Worm (Caenorhabditis elegans) whole organism, early embryonic: Measurements from ENCODE around the gene clec-8.
"Not testable (repeated sequence)": the region's sequence is repeated elsewhere in the genome, so short reads cannot be mapped to it uniquely, and the experiment has no call there.

Experiments
- B0310.2 ChIP-seq: sonication (generic microtip); optimal IDR thresholded peaks from 2 replicates; lab custom pipeline; 2016; ENCODE audit warnings: mild to moderate bottlenecking, missing genetic modification characterization, missing compliant biosample characterization
- F13C5.2 ChIP-seq: sonication (generic microtip); optimal IDR thresholded peaks from 2 replicates; lab custom pipeline; 2017; ENCODE audit warnings: mild to moderate bottlenecking, missing genetic modification characterization, inconsistent platforms, missing compliant biosample characterization
- aly-1 ChIP-seq: sonication (generic microtip); optimal IDR thresholded peaks from 2 replicates; lab custom pipeline; 2016; ENCODE audit warnings: missing genetic modification characterization, missing compliant biosample characterization
- ama-1 ChIP-seq: fragments of 150-350 bp; optimal IDR thresholded peaks from 2 replicates; lab custom pipeline; 2014
- ceh-13 ChIP-seq: fragments of 200-800 bp; sonication (Bioruptor generic); optimal IDR thresholded peaks from 2 replicates; lab custom pipeline; 2018; ENCODE audit warnings: mild to moderate bottlenecking, missing genetic modification characterization, missing compliant biosample characterization
- ceh-36 ChIP-seq: sonication (generic microtip); optimal IDR thresholded peaks from 2 replicates; lab custom pipeline; 2016; ENCODE audit warnings: missing genetic modification characterization, inconsistent platforms, missing compliant biosample characterization
- ets-7 ChIP-seq: sonication (generic microtip); optimal IDR thresholded peaks from 2 replicates; lab custom pipeline; 2016; ENCODE audit warnings: missing genotype, missing genetic modification characterization, missing compliant biosample characterization
- flt-1 ChIP-seq: fragments of 200-800 bp; sonication (Bioruptor generic); IDR thresholded peaks from 2 replicates; pipeline ENCODE4 v1.3.6; 2022; ENCODE audit warnings: missing genetic modification characterization, missing compliant biosample characterization
- hmbx-1 ChIP-seq: sonication (generic microtip); optimal IDR thresholded peaks from 2 replicates; lab custom pipeline; 2016; ENCODE audit warnings: mild to moderate bottlenecking, missing genetic modification characterization, missing compliant biosample characterization
- hmg-4 ChIP-seq: fragments of 200-800 bp; sonication (Bioruptor generic); optimal IDR thresholded peaks from 2 replicates; lab custom pipeline; 2018; ENCODE audit warnings: mild to moderate bottlenecking, missing genetic modification characterization, missing compliant biosample characterization
- hnd-1 ChIP-seq: sonication (generic microtip); optimal IDR thresholded peaks from 2 replicates; lab custom pipeline; 2016; ENCODE audit warnings: missing genetic modification characterization, missing compliant biosample characterization
- pes-1 ChIP-seq: fragments of 200-800 bp; sonication (Bioruptor generic); IDR thresholded peaks from 2 replicates; pipeline ENCODE4 v1.3.6; 2022; ENCODE audit warnings: missing genetic modification reagents, missing genetic modification characterization, missing compliant biosample characterization
- scrt-1 ChIP-seq: fragments of 200-800 bp; sonication (Bioruptor generic); IDR thresholded peaks from 2 replicates; pipeline ENCODE4 v1.3.6; 2022; ENCODE audit warnings: missing genetic modification characterization, missing compliant biosample characterization
- sea-1 ChIP-seq: fragments of 200-800 bp; sonication (Bioruptor generic); conservative IDR thresholded peaks from 2 replicates; pipeline ENCODE4 v1.3.6; 2022; ENCODE audit warnings: missing genetic modification characterization, missing compliant biosample characterization
- tbx-11 ChIP-seq: fragments of 200-800 bp; sonication (Bioruptor generic); IDR thresholded peaks from 2 replicates; pipeline ENCODE4 v1.3.6; 2022; ENCODE audit warnings: missing genetic modification characterization, missing compliant biosample characterization
- tbx-37 ChIP-seq: fragments of 200-800 bp; sonication (Bioruptor generic); conservative IDR thresholded peaks from 2 replicates; pipeline ENCODE4 v1.3.6; 2022; ENCODE audit warnings: missing genetic modification reagents, missing genetic modification characterization, missing compliant biosample characterization
- tra-4 ChIP-seq: sonication (generic microtip); optimal IDR thresholded peaks from 2 replicates; lab custom pipeline; 2017; ENCODE audit warnings: missing genetic modification characterization, missing compliant biosample characterization

clec-8 gene

DNA sequence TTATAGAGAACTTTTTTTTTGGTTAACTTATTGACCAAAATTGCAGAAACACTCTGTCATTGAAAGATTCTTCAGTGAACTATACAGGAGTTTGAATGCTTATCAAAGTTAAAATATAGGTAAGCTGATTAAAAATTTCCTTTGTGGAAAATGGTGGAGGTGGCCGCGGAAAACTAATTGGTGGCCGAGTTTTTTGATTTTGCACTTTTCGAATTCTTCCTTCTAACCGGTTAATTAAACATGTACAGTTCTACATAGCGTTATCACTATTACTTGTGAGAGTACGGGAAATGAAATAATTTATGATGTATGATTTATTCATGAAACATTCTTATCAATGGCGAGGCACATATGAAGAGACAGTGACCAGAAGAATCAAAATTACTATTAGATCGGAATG lies at the start of gene clec-8:
Gene clec-8, minus strand, starts transcription at position 308 of the 400 bp plus-strand sequence.
- no peak for TF ChIP-seq sea-1 (GFP tag; lab: Robert Waterston, UW)
- no peak for TF ChIP-seq F13C5.2 (tag; lab: Kevin White, UChicago)
- TF ChIP-seq ama-1 (lab: Kevin White, UChicago) = no peak
- no peak for TF ChIP-seq hnd-1 (tag; lab: Kevin White, UChicago)
- TF ChIP-seq B0310.2 (tag; lab: Kevin White, UChicago) = no peak
- no peak for TF ChIP-seq ets-7 (tag; lab: Kevin White, UChicago)
- no peak for TF ChIP-seq flt-1 (GFP tag; lab: Robert Waterston, UW)
- TF ChIP-seq hmbx-1 (tag; lab: Kevin White, UChicago) = no peak
- no peak for TF ChIP-seq tbx-11 (GFP tag; lab: Robert Waterston, UW)
- no peak for TF ChIP-seq scrt-1 (GFP tag; lab: Robert Waterston, UW)

- TF ChIP-seq hmg-4 (GFP tag; lab: Kevin White, UChicago) = no peak
- no peak for TF ChIP-seq ama-1 (lab: Kevin White, UChicago)
- no peak for TF ChIP-seq ets-7 (tag; lab: Kevin White, UChicago)
- no peak for TF ChIP-seq flt-1 (GFP tag; lab: Robert Waterston, UW)
- no peak for TF ChIP-seq tbx-11 (GFP tag; lab: Robert Waterston, UW)
- TF ChIP-seq sea-1 (GFP tag; lab: Robert Waterston, UW) = no peak
- no peak for TF ChIP-seq ceh-36 (tag; lab: Kevin White, UChicago)
- TF ChIP-seq F13C5.2 (tag; lab: Kevin White, UChicago) = no peak
- no peak for TF ChIP-seq tra-4 (tag; lab: Kevin White, UChicago)
- TF ChIP-seq tbx-37 (GFP tag; lab: Robert Waterston, UW) = no peak
- no peak for TF ChIP-seq hmbx-1 (tag; lab: Kevin White, UChicago)
- no peak for TF ChIP-seq aly-1 (tag; lab: Kevin White, UChicago)
- TF ChIP-seq ceh-13 (GFP tag; lab: Kevin White, UChicago) = no peak
- TF ChIP-seq B0310.2 (tag; lab: Kevin White, UChicago) = no peak
Measured at ce11 chrII:12626887-12627286, 49.0 kb upstream of the clec-8 start, which contains the start of gene nspe-7. Gene nspe-7, plus strand, starts transcription at chrII:12627187.

DNA sequence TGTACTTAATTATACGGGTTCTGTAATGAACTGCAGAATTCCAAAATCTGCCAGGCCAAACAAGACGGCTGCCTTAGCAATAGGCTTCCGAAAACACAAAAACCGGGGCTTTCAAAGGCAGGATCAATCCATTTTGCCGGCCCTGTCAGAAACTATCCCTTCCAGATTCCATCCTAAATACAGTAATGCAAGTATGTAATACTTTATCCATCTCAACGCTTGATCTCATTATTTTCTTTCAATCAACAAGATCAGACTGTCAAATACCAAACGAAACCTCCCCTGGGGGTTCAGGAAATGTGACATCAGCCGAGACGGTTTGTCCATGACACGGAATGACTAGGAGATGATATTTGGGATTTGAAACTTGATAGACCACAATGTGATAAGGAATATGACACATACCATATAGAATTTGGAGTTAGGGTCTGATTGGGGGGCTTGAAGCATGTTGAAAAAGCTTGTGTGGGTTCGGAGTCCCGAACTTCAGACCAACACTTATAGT lies 48.3 kb upstream of the clec-8 start:
- TF ChIP-seq pes-1 (GFP tag; lab: Robert Waterston, UW) (no peak), tbx-11 (GFP tag; lab: Robert Waterston, UW) (no peak), aly-1 (tag; lab: Kevin White, UChicago) (no peak), hmbx-1 (tag; lab: Kevin White, UChicago) (no peak), ceh-36 (tag; lab: Kevin White, UChicago) (no peak), ets-7 (tag; lab: Kevin White, UChicago) (no peak), ama-1 (lab: Kevin White, UChicago) (no peak), B0310.2 (tag; lab: Kevin White, UChicago) (no peak), flt-1 (GFP tag; lab: Robert Waterston, UW) (no peak), F13C5.2 (tag; lab: Kevin White, UChicago) (no peak), tbx-37 (GFP tag; lab: Robert Waterston, UW) (no peak), sea-1 (GFP tag; lab: Robert Waterston, UW) (no peak), hmg-4 (GFP tag; lab: Kevin White, UChicago) (no peak), hnd-1 (tag; lab: Kevin White, UChicago) (no peak), tra-4 (tag; lab: Kevin White, UChicago) (no peak)

- TF ChIP-seq B0310.2 (tag; lab: Kevin White, UChicago) (no peak), pes-1 (GFP tag; lab: Robert Waterston, UW) (no peak), flt-1 (GFP tag; lab: Robert Waterston, UW) (no peak), F13C5.2 (tag; lab: Kevin White, UChicago) (no peak), hmg-4 (GFP tag; lab: Kevin White, UChicago) (no peak), ama-1 (lab: Kevin White, UChicago) (no peak), hnd-1 (tag; lab: Kevin White, UChicago) (no peak), scrt-1 (GFP tag; lab: Robert Waterston, UW) (no peak), hmbx-1 (tag; lab: Kevin White, UChicago) (no peak), ceh-13 (GFP tag; lab: Kevin White, UChicago) (no peak)
Measured at ce11 chrII:12625673-12626072, 47.8 kb upstream of the clec-8 start.

- not testable (repeated sequence) for TF ChIP-seq scrt-1 (GFP tag; lab: Robert Waterston, UW); ama-1 (lab: Kevin White, UChicago); flt-1 (GFP tag; lab: Robert Waterston, UW)
Measured at ce11 chrII:12624433-12624832, 46.6 kb upstream of the clec-8 start, which contains the start of gene Y38E10A.14. Gene Y38E10A.14, minus strand, starts transcription at chrII:12624533.

ce11 chrII:12622843-12623242 lies 45.0 kb upstream of the clec-8 start:
- no peak for TF ChIP-seq aly-1 (tag; lab: Kevin White, UChicago)
- no peak for TF ChIP-seq tbx-37 (GFP tag; lab: Robert Waterston, UW)
- no peak for TF ChIP-seq pes-1 (GFP tag; lab: Robert Waterston, UW)
- TF ChIP-seq scrt-1 (GFP tag; lab: Robert Waterston, UW) = no peak
- no peak for TF ChIP-seq hmbx-1 (tag; lab: Kevin White, UChicago)
- no peak for TF ChIP-seq ceh-36 (tag; lab: Kevin White, UChicago)
- no peak for TF ChIP-seq hmg-4 (GFP tag; lab: Kevin White, UChicago)
- no peak for TF ChIP-seq F13C5.2 (tag; lab: Kevin White, UChicago)
- no peak for TF ChIP-seq B0310.2 (tag; lab: Kevin White, UChicago)
- TF ChIP-seq ceh-13 (GFP tag; lab: Kevin White, UChicago) = no peak
- TF ChIP-seq ama-1 (lab: Kevin White, UChicago) = no peak
- no peak for TF ChIP-seq ets-7 (tag; lab: Kevin White, UChicago)
- no peak for TF ChIP-seq hnd-1 (tag; lab: Kevin White, UChicago)
- TF ChIP-seq sea-1 (GFP tag; lab: Robert Waterston, UW) = no peak
- no peak for TF ChIP-seq tra-4 (tag; lab: Kevin White, UChicago)
- TF ChIP-seq tbx-11 (GFP tag; lab: Robert Waterston, UW) = no peak
- no peak for TF ChIP-seq flt-1 (GFP tag; lab: Robert Waterston, UW)
